Fruit fly (Drosophila melanogaster) whole organism, embryonic: ENCODE results near the gene CG31213.
A peak's percentile ranks its signal among the peaks of the same experiment; 100 is the strongest.

Experiments used
- Atf3 ChIP-seq: fragments of 200-800 bp; sonication (Bioruptor generic); optimal IDR thresholded peaks from 3 replicates; lab custom pipeline; 2016; ENCODE audit warnings: missing biosample characterization, missing genetic modification characterization
- CG11696 ChIP-seq: fragments of 200-800 bp; sonication (Bioruptor generic); IDR thresholded peaks from 2 replicates; pipeline ENCODE4 v1.3.6; 2022; ENCODE audit warnings: missing biosample characterization, missing genetic modification characterization
- CG12391 ChIP-seq: fragments of 200-800 bp; sonication (Bioruptor generic); optimal IDR thresholded peaks from 3 replicates; lab custom pipeline; 2018; ENCODE audit warnings: missing biosample characterization, mild to moderate bottlenecking, missing genetic modification characterization, moderate library complexity
- CG14667 ChIP-seq: fragments of 200-800 bp; sonication (Bioruptor generic); IDR thresholded peaks from 2 replicates; pipeline ENCODE4 v1.3.6; 2022; ENCODE audit warnings: missing biosample characterization, missing genetic modification characterization
- CG1602 ChIP-seq: fragments of 200-800 bp; sonication (Bioruptor generic); optimal IDR thresholded peaks from 3 replicates; lab custom pipeline; 2016; ENCODE audit warnings: missing biosample characterization, missing genetic modification characterization
- CG16813 ChIP-seq: fragments of 200-800 bp; sonication (Bioruptor generic); IDR thresholded peaks from 3 replicates; pipeline ENCODE4 v1.3.6; 2022; ENCODE audit warnings: missing biosample characterization, missing genetic modification characterization; ENCODE audit not compliant: partially characterized antibody
- CG18262 ChIP-seq: fragments of 200-800 bp; optimal IDR thresholded peaks from 3 replicates; lab custom pipeline; 2019; ENCODE audit warnings: missing biosample characterization, mild to moderate bottlenecking, missing genetic modification characterization, moderate library complexity
- CG2116 ChIP-seq: fragments of 200-800 bp; sonication (Bioruptor generic); optimal IDR thresholded peaks from 3 replicates; lab custom pipeline; 2018; ENCODE audit warnings: missing biosample characterization, mild to moderate bottlenecking, missing genetic modification characterization
- CG2712 ChIP-seq: fragments of 200-800 bp; optimal IDR thresholded peaks from 3 replicates; lab custom pipeline; 2019; ENCODE audit warnings: missing biosample characterization, mild to moderate bottlenecking, missing genetic modification characterization, moderate library complexity
- CG34224 ChIP-seq: fragments of 200-800 bp; sonication (Bioruptor generic); IDR thresholded peaks from 3 replicates; pipeline ENCODE4 v1.3.6; 2022; ENCODE audit warnings: missing biosample characterization, missing genetic modification characterization; ENCODE audit not compliant: partially characterized antibody
- CG34376 ChIP-seq: fragments of 200-800 bp; sonication (Bioruptor generic); optimal IDR thresholded peaks from 2 replicates; lab custom pipeline; 2018; ENCODE audit warnings: missing biosample characterization, mild to moderate bottlenecking, missing genetic modification characterization
- CG3838 ChIP-seq: fragments of 200-800 bp; sonication (Bioruptor generic); optimal IDR thresholded peaks from 3 replicates; lab custom pipeline; 2016; ENCODE audit warnings: missing biosample characterization, missing genetic modification characterization
- CG43689 ChIP-seq: fragments of 200-800 bp; sonication (Bioruptor generic); IDR thresholded peaks from 2 replicates; pipeline ENCODE4 v1.3.6; 2022; ENCODE audit warnings: missing biosample characterization, missing genetic modification characterization
- CG4730 ChIP-seq: fragments of 200-800 bp; sonication (Bioruptor generic); IDR thresholded peaks from 2 replicates; pipeline ENCODE4 v1.3.6; 2022; ENCODE audit warnings: missing biosample characterization, missing genetic modification characterization
- CG4820 ChIP-seq: fragments of 200-800 bp; sonication (Bioruptor generic); optimal IDR thresholded peaks from 3 replicates; lab custom pipeline; 2016; ENCODE audit warnings: missing biosample characterization, missing genetic modification characterization
- CG4854 ChIP-seq: fragments of 200-800 bp; sonication (Bioruptor generic); optimal IDR thresholded peaks from 2 replicates; lab custom pipeline; 2016; ENCODE audit warnings: missing biosample characterization, missing genetic modification characterization, inconsistent platforms
- CG7963 ChIP-seq: fragments of 200-800 bp; sonication (Bioruptor generic); IDR thresholded peaks from 3 replicates; pipeline ENCODE4 v1.3.6; 2022; ENCODE audit warnings: missing biosample characterization, missing genetic modification characterization; ENCODE audit not compliant: partially characterized antibody
- CG8359 ChIP-seq: fragments of 200-800 bp; sonication (Bioruptor generic); optimal IDR thresholded peaks from 2 replicates; lab custom pipeline; 2017; ENCODE audit warnings: missing biosample characterization, mild to moderate bottlenecking, missing genetic modification characterization, borderline replicate concordance
- CG9932 ChIP-seq: fragments of 200-800 bp; sonication (Bioruptor generic); IDR thresholded peaks from 2 replicates; pipeline ENCODE4 v1.3.6; 2022; ENCODE audit warnings: missing biosample characterization, missing genetic modification characterization
- GATAe ChIP-seq: fragments of 200-800 bp; sonication (Bioruptor generic); conservative IDR thresholded peaks from 2 replicates; pipeline ENCODE4 v1.3.6; 2022; ENCODE audit warnings: missing biosample characterization, missing genetic modification characterization
- Hr78 ChIP-seq, 2 experiments: fragments of 200-800 bp in 1 of 2; fragments of >200 bp in 1 of 2; sonication (Bioruptor generic) in 1 of 2; optimal IDR thresholded peaks; 2 replicates each; lab custom pipeline; 2017 to 2019; ENCODE audit warnings: missing biosample characterization in 2 of 2, missing genetic modification characterization in 2 of 2, mild to moderate bottlenecking in 1 of 2, moderate library complexity in 1 of 2
- MTF-1 ChIP-seq: fragments of 200-800 bp; sonication (Bioruptor generic); optimal IDR thresholded peaks from 2 replicates; lab custom pipeline; 2018; ENCODE audit warnings: missing biosample characterization, mild to moderate bottlenecking, missing genetic modification characterization, borderline replicate concordance
- Mes4 ChIP-seq: fragments of 200-800 bp; sonication (Bioruptor generic); optimal IDR thresholded peaks from 2 replicates; lab custom pipeline; 2016; ENCODE audit warnings: missing biosample characterization, missing genetic modification characterization
- NFAT ChIP-seq: fragments of 200-800 bp; sonication (Bioruptor generic); IDR thresholded peaks from 2 replicates; pipeline ENCODE4 v1.3.6; 2022; ENCODE audit warnings: missing biosample characterization, missing genetic modification characterization
- Ravus ChIP-seq: fragments of 200-800 bp; sonication (Bioruptor generic); IDR thresholded peaks from 2 replicates; pipeline ENCODE4 v1.3.6; 2022; ENCODE audit warnings: missing biosample characterization, missing genetic modification characterization
- Sin3A ChIP-seq: fragments of >200 bp; optimal IDR thresholded peaks from 2 replicates; lab custom pipeline; 2018
- Xbp1 ChIP-seq: fragments of 200-800 bp; sonication (Bioruptor generic); optimal IDR thresholded peaks from 3 replicates; lab custom pipeline; 2016; ENCODE audit warnings: missing biosample characterization, mild to moderate bottlenecking, missing genetic modification characterization
- abd-A ChIP-seq: fragments of 200-800 bp; sonication (Bioruptor generic); optimal IDR thresholded peaks from 3 replicates; lab custom pipeline; 2019; ENCODE audit warnings: missing biosample characterization, mild to moderate bottlenecking, missing genetic modification characterization, moderate library complexity
- bcd ChIP-seq: fragments of 200-800 bp; sonication (Bioruptor generic); optimal IDR thresholded peaks from 2 replicates; lab custom pipeline; 2017; ENCODE audit warnings: missing biosample characterization, mild to moderate bottlenecking, missing genetic modification characterization
- cad ChIP-seq: fragments of >200 bp; optimal IDR thresholded peaks from 2 replicates; lab custom pipeline; 2017; ENCODE audit warnings: missing biosample characterization, missing genetic modification characterization
- caup ChIP-seq: fragments of 200-800 bp; sonication (Bioruptor generic); optimal IDR thresholded peaks from 3 replicates; lab custom pipeline; 2017; ENCODE audit warnings: missing biosample characterization, mild to moderate bottlenecking, missing genetic modification characterization, moderate library complexity; ENCODE audit not compliant: severe bottlenecking
- cwo ChIP-seq: fragments of 200-800 bp; sonication (Bioruptor generic); optimal IDR thresholded peaks from 3 replicates; lab custom pipeline; 2017; ENCODE audit warnings: missing biosample characterization, missing genetic modification characterization, mild to moderate bottlenecking, moderate library complexity, missing genetic modification reagents
- dimm ChIP-seq: fragments of 200-800 bp; sonication (Bioruptor generic); IDR thresholded peaks from 2 replicates; pipeline ENCODE4 v1.3.6; 2022; ENCODE audit warnings: missing biosample characterization, missing genetic modification characterization
- ewg ChIP-seq: fragments of 200-800 bp; sonication (Bioruptor generic); optimal IDR thresholded peaks from 3 replicates; lab custom pipeline; 2017; ENCODE audit warnings: mild to moderate bottlenecking, missing biosample characterization, missing genetic modification reagents, missing genetic modification characterization
- fd102C ChIP-seq: fragments of 200-800 bp; sonication (Bioruptor generic); optimal IDR thresholded peaks from 2 replicates; lab custom pipeline; 2018; ENCODE audit warnings: missing biosample characterization, mild to moderate bottlenecking, missing genetic modification characterization, moderate library complexity
- gcm2 ChIP-seq: fragments of 200-800 bp; sonication (Bioruptor generic); optimal IDR thresholded peaks from 2 replicates; lab custom pipeline; 2016; ENCODE audit warnings: missing biosample characterization, missing genetic modification characterization
- grau ChIP-seq: fragments of 200-800 bp; optimal IDR thresholded peaks from 3 replicates; lab custom pipeline; 2019; ENCODE audit warnings: missing biosample characterization, mild to moderate bottlenecking, missing genetic modification characterization, moderate library complexity
- grn ChIP-seq: fragments of 200-800 bp; sonication (Bioruptor generic); optimal IDR thresholded peaks from 3 replicates; lab custom pipeline; 2017; ENCODE audit warnings: missing biosample characterization, missing genetic modification characterization
- kay ChIP-seq: fragments of 200-800 bp; sonication (Bioruptor generic); optimal IDR thresholded peaks from 2 replicates; lab custom pipeline; 2016; ENCODE audit warnings: missing biosample characterization, missing genetic modification characterization
- odd ChIP-seq: fragments of 200-800 bp; sonication (Bioruptor generic); optimal IDR thresholded peaks from 2 replicates; lab custom pipeline; 2017; ENCODE audit warnings: missing biosample characterization, mild to moderate bottlenecking, missing genetic modification characterization
- onecut ChIP-seq: fragments of 200-800 bp; sonication (Bioruptor generic); IDR thresholded peaks from 2 replicates; pipeline ENCODE4 v1.3.6; 2022; ENCODE audit warnings: missing biosample characterization, missing genetic modification characterization
- ranshi ChIP-seq: fragments of 200-800 bp; sonication (Bioruptor generic); IDR thresholded peaks from 2 replicates; pipeline ENCODE4 v1.3.6; 2022; ENCODE audit warnings: missing biosample characterization, missing genetic modification characterization
- sd ChIP-seq: fragments of 200-800 bp; sonication (Bioruptor generic); optimal IDR thresholded peaks from 3 replicates; lab custom pipeline; 2018; ENCODE audit warnings: missing biosample characterization, mild to moderate bottlenecking, missing genetic modification characterization, moderate library complexity
- shn ChIP-seq: fragments of 200-800 bp; sonication (Bioruptor generic); optimal IDR thresholded peaks from 3 replicates; lab custom pipeline; 2016; ENCODE audit warnings: missing biosample characterization, missing genetic modification characterization
- sisA ChIP-seq: fragments of 200-800 bp; sonication (Bioruptor generic); IDR thresholded peaks from 2 replicates; pipeline ENCODE4 v1.3.6; 2022; ENCODE audit warnings: missing biosample characterization, missing genetic modification characterization
- so ChIP-seq: fragments of 200-800 bp; sonication (Bioruptor generic); IDR thresholded peaks from 3 replicates; pipeline ENCODE4 v1.3.6; 2022; ENCODE audit warnings: missing biosample characterization, missing genetic modification characterization
- stc ChIP-seq: fragments of 200-800 bp; sonication (Bioruptor generic); IDR thresholded peaks from 2 replicates; pipeline ENCODE4 v1.3.6; 2022; ENCODE audit warnings: missing biosample characterization, missing genetic modification characterization
- tap ChIP-seq: fragments of 200-800 bp; optimal IDR thresholded peaks from 3 replicates; lab custom pipeline; 2019; ENCODE audit warnings: missing biosample characterization, mild to moderate bottlenecking, missing genetic modification characterization, moderate library complexity
- toy ChIP-seq: fragments of 200-800 bp; sonication (Bioruptor generic); IDR thresholded peaks from 2 replicates; pipeline ENCODE4 v1.3.6; 2022; ENCODE audit warnings: missing biosample characterization, missing genetic modification characterization
- tx ChIP-seq: fragments of 200-800 bp; sonication (Bioruptor generic); optimal IDR thresholded peaks from 2 replicates; lab custom pipeline; 2016; ENCODE audit warnings: missing biosample characterization, missing genetic modification characterization
- wdn ChIP-seq: fragments of 200-800 bp; sonication (Bioruptor generic); IDR thresholded peaks from 2 replicates; pipeline ENCODE4 v1.3.6; 2022; ENCODE audit warnings: missing biosample characterization, missing genetic modification characterization

The CG31213 gene

DNA sequence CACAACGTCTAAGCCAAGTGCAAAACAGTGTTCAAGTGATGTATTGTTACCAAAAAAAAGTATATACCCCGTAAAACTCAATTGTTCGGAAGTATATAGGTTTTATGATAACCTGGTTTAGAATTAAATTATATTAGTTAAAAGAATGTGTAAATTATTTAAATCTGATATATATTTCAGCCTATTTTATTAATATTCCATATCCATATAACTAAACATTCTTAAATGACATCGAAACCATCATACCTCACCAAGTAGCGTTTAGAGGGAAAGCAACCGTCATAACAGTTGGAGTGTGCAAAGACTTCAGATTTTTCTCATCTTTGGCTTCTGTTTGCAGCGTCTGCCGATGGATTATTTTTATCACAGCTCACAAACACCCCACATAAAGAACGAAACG is 26.8 kb downstream of the CG31213 start (continued):
- TF ChIP-seq tap (tag; lab: Kevin White, UChicago) (peak; percentile 91), caup (GFP tag; lab: Kevin White, UChicago) (peak; percentile 70), CG34376 (GFP tag; lab: Kevin White, UChicago) (no peak), ewg (GFP tag; lab: Kevin White, UChicago) (peak; percentile 59), Atf3 (GFP tag; lab: Kevin White, UChicago) (no peak), NFAT (GFP tag; lab: Robert Waterston, UW) (no peak; the same call in 1 of the 2 replicates), CG8359 (peak; percentile 14), abd-A (tag; lab: Kevin White, UChicago) (peak; percentile 30), dimm (GFP tag; lab: Robert Waterston, UW) (no peak), sisA (GFP tag; lab: Robert Waterston, UW) (peak; percentile 77), CG2712 (tag; lab: Kevin White, UChicago) (peak; percentile 93), CG1602 (GFP tag; lab: Kevin White, UChicago) (peak; percentile 61), CG18262 (peak; percentile 89), Sin3A (lab: Kevin White, UChicago) (no peak), Xbp1 (GFP tag; lab: Kevin White, UChicago) (peak; percentile 74), CG3838 (GFP tag; lab: Kevin White, UChicago) (no peak), GATAe (GFP tag; lab: Robert Waterston, UW) (no peak), shn (GFP tag; lab: Kevin White, UChicago) (no peak), CG2116 (peak; percentile 11), toy (GFP tag; lab: Robert Waterston, UW) (peak; percentile 69), bcd (GFP tag; lab: Kevin White, UChicago) (peak; percentile 65), Hr78 (GFP tag; optimal IDR thresholded peaks at IDR 0.05; lab: Kevin White, UChicago) (peak in 1 of 2 experiments; percentile 38), CG43689 (GFP tag; lab: Robert Waterston, UW) (peak; percentile 57; the same call in 1 of the 2 replicates), Ravus (GFP tag; lab: Robert Waterston, UW) (peak; percentile 27; the same call in 1 of the 2 replicates), odd (GFP tag; lab: Kevin White, UChicago) (peak; percentile 57), CG9932 (GFP tag; lab: Robert Waterston, UW) (peak; percentile 77), sd (tag; lab: Kevin White, UChicago) (peak; percentile 50), ranshi (peak; percentile 83; the same call in 1 of the 2 replicates), CG12391 (tag; lab: Kevin White, UChicago) (peak; percentile 89), CG4820 (GFP tag; lab: Kevin White, UChicago) (peak; percentile 40), Mes4 (no peak), tx (no peak), CG7963 (GFP tag; lab: Robert Waterston, UW) (no peak), stc (GFP tag; lab: Robert Waterston, UW) (peak; percentile 87), CG4854 (GFP tag; lab: Kevin White, UChicago) (no peak), CG16813 (GFP tag; lab: Robert Waterston, UW) (no peak), MTF-1 (GFP tag; lab: Kevin White, UChicago) (peak; percentile 63), grau (tag; lab: Kevin White, UChicago) (peak; percentile 87), cwo (GFP tag; lab: Kevin White, UChicago) (peak; percentile 51), CG11696 (peak; percentile 68), grn (GFP tag; lab: Kevin White, UChicago) (no peak), cad (GFP tag; lab: Kevin White, UChicago) (no peak), gcm2 (GFP tag; lab: Kevin White, UChicago) (no peak), CG4730 (GFP tag; lab: Robert Waterston, UW) (peak; percentile 77), CG14667 (GFP tag; lab: Robert Waterston, UW) (peak; percentile 72), fd102C (peak; percentile 57), wdn (GFP tag; lab: Robert Waterston, UW) (0 out of 2 replicates have a peak, but pooled peaks have one; percentile 34), kay (GFP tag; lab: Kevin White, UChicago) (no peak), onecut (GFP tag; lab: Robert Waterston, UW) (peak; percentile 72), CG34224 (GFP tag; lab: Robert Waterston, UW) (no peak), so (GFP tag; lab: Robert Waterston, UW) (peak; percentile 84)
